Fruit fly (Drosophila melanogaster) whole organism: ENCODE results near the gene CG33253.

Experiments used
- CG8478 ChIP-seq: fragments of >200 bp; optimal IDR thresholded peaks from 2 replicates; lab custom pipeline; 2018; ENCODE audit warnings: inconsistent platforms
- psq ChIP-seq: fragments of >200 bp; optimal IDR thresholded peaks from 2 replicates; lab custom pipeline; 2017

dm6 chrX:19146421-19146952 lies 36.7 kb upstream of the CG33253 start:
- TF ChIP-seq psq (lab: Kevin White, UChicago) (no peak), CG8478 (lab: Kevin White, UChicago) (no peak)
